Fruit fly (Drosophila melanogaster) whole organism, embryonic: ENCODE results near the gene Gr89a.

Experiments
- ATbp ChIP-seq: fragments of 200-800 bp; sonication (Bioruptor generic); optimal IDR thresholded peaks from 2 replicates; lab custom pipeline; 2017; ENCODE audit warnings: missing biosample characterization, mild to moderate bottlenecking, missing genetic modification characterization, missing genetic modification reagents
- Awh ChIP-seq: fragments of 200-800 bp; sonication (Bioruptor generic); IDR thresholded peaks from 2 replicates; pipeline ENCODE4, ENCODE4 v1.3.6; 2022; ENCODE audit warnings: missing biosample characterization, missing genetic modification characterization
- B-H1 ChIP-seq: fragments of 200-800 bp; sonication (Bioruptor generic); IDR thresholded peaks from 3 replicates; pipeline ENCODE4 v1.3.6; 2022; ENCODE audit warnings: missing biosample characterization, missing genetic modification characterization
- CG10565 ChIP-seq: fragments of 200-800 bp; sonication (Bioruptor generic); optimal IDR thresholded peaks from 3 replicates; lab custom pipeline; 2016; ENCODE audit warnings: missing biosample characterization, mild to moderate bottlenecking, missing genetic modification characterization
- CG11695 ChIP-seq: fragments of 200-800 bp; sonication (Bioruptor generic); IDR thresholded peaks from 3 replicates; pipeline ENCODE4 v1.3.6; 2022; ENCODE audit warnings: missing biosample characterization, missing genetic modification characterization
- CG12659 ChIP-seq: fragments of 200-800 bp; sonication (Bioruptor generic); optimal IDR thresholded peaks from 3 replicates; lab custom pipeline; 2017; ENCODE audit warnings: mild to moderate bottlenecking, missing biosample characterization, missing genetic modification reagents, missing genetic modification characterization
- CG17385 ChIP-seq: fragments of 200-800 bp; sonication (Bioruptor generic); optimal IDR thresholded peaks from 3 replicates; lab custom pipeline; 2018; ENCODE audit warnings: missing biosample characterization, mild to moderate bottlenecking, missing genetic modification characterization
- CG17829 ChIP-seq: fragments of 200-800 bp; optimal IDR thresholded peaks from 2 replicates; lab custom pipeline; 2019; ENCODE audit warnings: missing biosample characterization, mild to moderate bottlenecking, missing genetic modification characterization, moderate library complexity
- CG18476 ChIP-seq: fragments of 200-800 bp; sonication (Bioruptor generic); optimal IDR thresholded peaks from 2 replicates; lab custom pipeline; 2016; ENCODE audit warnings: missing biosample characterization, mild to moderate bottlenecking, missing genetic modification characterization
- CG2712 ChIP-seq: fragments of 200-800 bp; optimal IDR thresholded peaks from 3 replicates; lab custom pipeline; 2019; ENCODE audit warnings: missing biosample characterization, mild to moderate bottlenecking, missing genetic modification characterization, moderate library complexity
- CG31224 ChIP-seq: fragments of 200-800 bp; sonication (Bioruptor generic); IDR thresholded peaks from 2 replicates; pipeline ENCODE4 v1.3.6; 2022; ENCODE audit warnings: missing biosample characterization, missing genetic modification characterization
- CG31388 ChIP-seq: fragments of 200-800 bp; sonication (Bioruptor generic); optimal IDR thresholded peaks from 2 replicates; lab custom pipeline; 2016; ENCODE audit warnings: missing biosample characterization, missing genetic modification characterization
- CG3726 ChIP-seq: fragments of 200-800 bp; sonication (Bioruptor generic); IDR thresholded peaks from 3 replicates; pipeline ENCODE4, ENCODE4 v1.3.6; 2022; ENCODE audit warnings: missing biosample characterization, missing genetic modification characterization
- CG7987 ChIP-seq: fragments of 200-800 bp; sonication (Bioruptor generic); optimal IDR thresholded peaks from 2 replicates; lab custom pipeline; 2018; ENCODE audit warnings: missing biosample characterization, mild to moderate bottlenecking, missing genetic modification characterization, moderate library complexity
- CG8281 ChIP-seq: fragments of 200-800 bp; sonication (Bioruptor generic); optimal IDR thresholded peaks from 2 replicates; lab custom pipeline; 2018; ENCODE audit warnings: missing biosample characterization, mild to moderate bottlenecking, missing genetic modification characterization, moderate library complexity
- CG8388 ChIP-seq: fragments of 200-800 bp; sonication (Bioruptor generic); optimal IDR thresholded peaks from 2 replicates; lab custom pipeline; 2019; ENCODE audit warnings: missing biosample characterization, mild to moderate bottlenecking, missing genetic modification characterization, moderate library complexity
- Chrac-16 ChIP-seq: fragments of 200-800 bp; sonication (Bioruptor generic); optimal IDR thresholded peaks from 3 replicates; lab custom pipeline; 2016; ENCODE audit warnings: missing biosample characterization, missing genetic modification characterization
- CoRest ChIP-seq: fragments of 200-800 bp; sonication (Bioruptor generic); optimal IDR thresholded peaks from 3 replicates; lab custom pipeline; 2018; ENCODE audit warnings: missing biosample characterization, mild to moderate bottlenecking, missing genetic modification characterization, moderate library complexity
- Dip2 ChIP-seq: fragments of 200-800 bp; sonication (Bioruptor generic); IDR thresholded peaks from 2 replicates; pipeline ENCODE4 v1.3.6; 2022; ENCODE audit warnings: missing biosample characterization, missing genetic modification characterization
- Dll ChIP-seq: fragments of 200-800 bp; sonication (Bioruptor generic); IDR thresholded peaks from 4 replicates; pipeline ENCODE4 v1.3.6; 2022; ENCODE audit warnings: missing biosample characterization, missing genetic modification characterization; ENCODE audit not compliant: partially characterized antibody
- Gug ChIP-seq: fragments of 200-800 bp; sonication (Bioruptor generic); IDR thresholded peaks from 4 replicates; pipeline ENCODE4 v1.3.6; 2022; ENCODE audit warnings: missing biosample characterization, missing genetic modification characterization
- Lhr ChIP-seq: fragments of 200-800 bp; sonication (Bioruptor generic); optimal IDR thresholded peaks from 3 replicates; lab custom pipeline; 2017; ENCODE audit warnings: mild to moderate bottlenecking, missing biosample characterization, missing genetic modification reagents, missing genetic modification characterization
- MESR4 ChIP-seq: fragments of 200-800 bp; sonication (Bioruptor generic); optimal IDR thresholded peaks from 2 replicates; lab custom pipeline; 2018; ENCODE audit warnings: missing biosample characterization, mild to moderate bottlenecking, missing genetic modification characterization, moderate library complexity
- MTF-1 ChIP-seq: fragments of 200-800 bp; sonication (Bioruptor generic); optimal IDR thresholded peaks from 2 replicates; lab custom pipeline; 2018; ENCODE audit warnings: missing biosample characterization, mild to moderate bottlenecking, missing genetic modification characterization, borderline replicate concordance
- NK7.1 ChIP-seq: fragments of 200-800 bp; sonication (Bioruptor generic); optimal IDR thresholded peaks from 3 replicates; lab custom pipeline; 2016; ENCODE audit warnings: missing biosample characterization, missing genetic modification characterization
- Optix ChIP-seq: fragments of 200-800 bp; sonication (Bioruptor generic); IDR thresholded peaks from 3 replicates; pipeline ENCODE4 v1.3.6; 2022; ENCODE audit warnings: missing biosample characterization, missing genetic modification characterization
- Stat92E ChIP-seq, 3 experiments: fragments of >200 bp in 2 of 3; fragments of 200-800 bp in 1 of 3; sonication (Bioruptor generic) in 1 of 3; optimal IDR thresholded peaks; 2 replicates each; lab custom pipeline; 2017 to 2019; ENCODE audit warnings: missing biosample characterization in 3 of 3, missing genetic modification characterization in 3 of 3, mild to moderate bottlenecking in 1 of 3, moderate library complexity in 1 of 3
- Xrp1 ChIP-seq: fragments of 200-800 bp; sonication (Bioruptor generic); IDR thresholded peaks from 2 replicates; pipeline ENCODE4 v1.3.6; 2022; ENCODE audit warnings: missing biosample characterization, missing genetic modification characterization
- al ChIP-seq: fragments of 200-800 bp; sonication (Bioruptor generic); IDR thresholded peaks from 2 replicates; pipeline ENCODE4 v1.3.6; 2022; ENCODE audit warnings: missing biosample characterization, missing genetic modification characterization
- chinmo ChIP-seq: fragments of 200-800 bp; sonication (Bioruptor generic); IDR thresholded peaks from 4 replicates; pipeline ENCODE4 v1.3.6; 2022; ENCODE audit warnings: missing biosample characterization, missing genetic modification characterization; ENCODE audit not compliant: partially characterized antibody
- crc ChIP-seq: fragments of 200-800 bp; sonication (Bioruptor generic); optimal IDR thresholded peaks from 2 replicates; lab custom pipeline; 2016; ENCODE audit warnings: missing biosample characterization, missing genetic modification characterization
- esg ChIP-seq: fragments of 200-800 bp; sonication (Bioruptor generic); conservative IDR thresholded peaks from 2 replicates; pipeline ENCODE4 v1.3.6; 2022; ENCODE audit warnings: missing biosample characterization, missing genetic modification characterization
- eve ChIP-seq, 2 experiments: fragments of >200 bp; optimal IDR thresholded peaks; 2 replicates each; lab custom pipeline; 2017; ENCODE audit warnings: missing biosample characterization in 2 of 2, missing genetic modification characterization in 2 of 2
- ewg ChIP-seq: fragments of 200-800 bp; sonication (Bioruptor generic); optimal IDR thresholded peaks from 3 replicates; lab custom pipeline; 2017; ENCODE audit warnings: mild to moderate bottlenecking, missing biosample characterization, missing genetic modification reagents, missing genetic modification characterization
- gsb-n ChIP-seq: fragments of 200-800 bp; sonication (Bioruptor generic); optimal IDR thresholded peaks from 3 replicates; lab custom pipeline; 2018; ENCODE audit warnings: missing biosample characterization, mild to moderate bottlenecking, missing genetic modification characterization
- ind ChIP-seq: fragments of 200-800 bp; sonication (Bioruptor generic); optimal IDR thresholded peaks from 3 replicates; lab custom pipeline; 2016; ENCODE audit warnings: missing biosample characterization, missing genetic modification characterization
- knrl ChIP-seq: fragments of 200-800 bp; sonication (Bioruptor generic); IDR thresholded peaks from 3 replicates; pipeline ENCODE4 v1.3.6; 2022; ENCODE audit warnings: missing biosample characterization, missing genetic modification characterization; ENCODE audit not compliant: partially characterized antibody
- nau ChIP-seq: fragments of 200-800 bp; sonication (Bioruptor generic); optimal IDR thresholded peaks from 3 replicates; lab custom pipeline; 2017; ENCODE audit warnings: missing biosample characterization, mild to moderate bottlenecking, missing genetic modification characterization, missing genetic modification reagents
- nmo ChIP-seq: fragments of 200-800 bp; sonication (Bioruptor generic); optimal IDR thresholded peaks from 2 replicates; lab custom pipeline; 2018; ENCODE audit warnings: missing biosample characterization, mild to moderate bottlenecking, missing genetic modification characterization, moderate library complexity
- nom ChIP-seq: fragments of 200-800 bp; sonication (Bioruptor generic); optimal IDR thresholded peaks from 2 replicates; lab custom pipeline; 2017; ENCODE audit warnings: missing biosample characterization, missing genetic modification characterization, mild to moderate bottlenecking, moderate library complexity, missing genetic modification reagents
- psq ChIP-seq: fragments of 200-800 bp; sonication (Bioruptor generic); optimal IDR thresholded peaks from 2 replicates; lab custom pipeline; 2017; ENCODE audit warnings: missing biosample characterization, missing genetic modification characterization
- ro ChIP-seq: fragments of 200-800 bp; sonication (Bioruptor generic); IDR thresholded peaks from 2 replicates; pipeline ENCODE4 v1.3.6; 2022; ENCODE audit warnings: missing biosample characterization, missing genetic modification characterization
- salm ChIP-seq: fragments of 200-800 bp; sonication (Bioruptor generic); optimal IDR thresholded peaks from 2 replicates; lab custom pipeline; 2018; ENCODE audit warnings: missing biosample characterization, mild to moderate bottlenecking, missing genetic modification characterization
- scrt ChIP-seq: fragments of 200-800 bp; sonication (Bioruptor generic); optimal IDR thresholded peaks from 2 replicates; lab custom pipeline; 2018; ENCODE audit warnings: missing biosample characterization, mild to moderate bottlenecking, missing genetic modification characterization, moderate library complexity
- sna ChIP-seq: fragments of 200-800 bp; sonication (Bioruptor generic); IDR thresholded peaks from 2 replicates; pipeline ENCODE4 v1.3.6; 2022; ENCODE audit warnings: missing biosample characterization, missing genetic modification characterization; ENCODE audit not compliant: partially characterized antibody
- trem ChIP-seq: fragments of 200-800 bp; optimal IDR thresholded peaks from 3 replicates; lab custom pipeline; 2019; ENCODE audit warnings: missing biosample characterization, mild to moderate bottlenecking, missing genetic modification characterization, moderate library complexity
- zen2 ChIP-seq: fragments of 200-800 bp; sonication (Bioruptor generic); IDR thresholded peaks from 3 replicates; pipeline ENCODE4 v1.3.6; 2022; ENCODE audit warnings: missing biosample characterization, missing genetic modification characterization; ENCODE audit not compliant: partially characterized antibody
- zf30C ChIP-seq: fragments of 200-800 bp; sonication (Bioruptor generic); optimal IDR thresholded peaks from 3 replicates; lab custom pipeline; 2018; ENCODE audit warnings: missing biosample characterization, mild to moderate bottlenecking, missing genetic modification characterization
- zfh2 ChIP-seq: fragments of 200-800 bp; sonication (Bioruptor generic); optimal IDR thresholded peaks from 2 replicates; lab custom pipeline; 2016; ENCODE audit warnings: missing biosample characterization, missing genetic modification characterization

Gr89a gene

DNA sequence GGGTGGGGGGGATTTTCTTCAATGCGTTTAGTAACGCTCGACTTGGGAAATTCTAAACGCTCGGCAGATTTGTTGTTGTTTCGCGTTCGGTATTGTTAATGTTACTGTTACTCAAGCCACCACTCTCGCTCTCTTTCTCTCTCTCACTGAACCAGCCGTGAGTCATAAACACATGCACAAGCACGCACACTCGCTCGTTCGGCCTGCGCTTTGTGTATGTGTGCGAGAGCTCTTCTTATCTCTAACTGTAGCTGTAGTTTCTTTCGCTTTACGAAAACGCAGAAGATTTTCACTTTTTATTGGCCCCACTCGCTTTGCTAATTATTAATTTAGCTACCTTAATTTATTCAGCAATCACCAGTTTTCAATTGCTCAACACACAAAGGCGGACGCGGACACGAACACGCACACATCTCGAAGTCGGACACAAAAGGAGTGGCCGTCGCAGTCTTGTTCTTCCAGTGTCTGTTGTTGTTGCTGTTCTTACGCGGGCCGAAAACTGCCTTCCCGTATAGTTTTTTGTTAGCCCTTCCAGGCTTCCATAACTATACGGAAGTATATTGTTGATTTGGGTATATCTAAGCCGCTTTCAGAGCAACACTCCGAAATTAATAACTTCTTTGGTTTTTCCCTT, 45.7 kb downstream of the Gr89a start (continued):
- TF ChIP-seq sna (GFP tag; lab: Robert Waterston, UW) = no peak
- TF ChIP-seq MESR4 = no peak
- TF ChIP-seq Chrac-16 (GFP tag; lab: Kevin White, UChicago) = no peak
- no peak for TF ChIP-seq CG8388
- TF ChIP-seq CG7987 (GFP tag; lab: Kevin White, UChicago) = no peak
- TF ChIP-seq al = no peak
- no peak for TF ChIP-seq B-H1 (GFP tag; lab: Robert Waterston, UW)
- no peak for TF ChIP-seq Awh (GFP tag; lab: Robert Waterston, UW)
- no peak for TF ChIP-seq salm (tag; lab: Kevin White, UChicago)
- TF ChIP-seq CG8281 = no peak
- no peak for TF ChIP-seq crc
- TF ChIP-seq nom = peak; percentile 36
- peak; percentile 10 for TF ChIP-seq gsb-n (tag; lab: Kevin White, UChicago)
- TF ChIP-seq trem = no peak
- no peak for TF ChIP-seq zen2 (GFP tag; lab: Robert Waterston, UW)
- TF ChIP-seq Dll (GFP tag; lab: Robert Waterston, UW) = peak; percentile 34; the same call in 1 of the 4 replicates
- no peak for TF ChIP-seq CG2712 (tag; lab: Kevin White, UChicago)
- TF ChIP-seq CG17385 (GFP tag; lab: Kevin White, UChicago) = peak; percentile 80
- no peak for TF ChIP-seq eve (GFP tag; optimal IDR thresholded peaks at IDR 0.05; lab: Kevin White, UChicago)
- no peak for TF ChIP-seq CG3726 (GFP tag; lab: Robert Waterston, UW)
- TF ChIP-seq nmo (GFP tag; lab: Kevin White, UChicago) = no peak
- TF ChIP-seq esg (GFP tag; lab: Robert Waterston, UW) = no peak
- no peak for TF ChIP-seq CG18476
- peak; percentile 0 for TF ChIP-seq ewg (GFP tag; lab: Kevin White, UChicago)
- no peak for TF ChIP-seq knrl
- no peak for TF ChIP-seq Dip2
- no peak for TF ChIP-seq MTF-1 (GFP tag; lab: Kevin White, UChicago)
- TF ChIP-seq Optix = no peak
- no peak for TF ChIP-seq psq (GFP tag; lab: Kevin White, UChicago)
- TF ChIP-seq NK7.1 = no peak
- no peak for TF ChIP-seq zf30C
- no peak for TF ChIP-seq zfh2 (GFP tag; lab: Kevin White, UChicago)
- TF ChIP-seq CG31224 (GFP tag; lab: Robert Waterston, UW) = no peak
- TF ChIP-seq ATbp (GFP tag; lab: Kevin White, UChicago) = no peak
- no peak for TF ChIP-seq Lhr (GFP tag; lab: Kevin White, UChicago)
- TF ChIP-seq Xrp1 = no peak
- TF ChIP-seq scrt (GFP tag; lab: Kevin White, UChicago) = no peak
- no peak for TF ChIP-seq ro (GFP tag; lab: Robert Waterston, UW)
- no peak for TF ChIP-seq CoRest (tag; lab: Kevin White, UChicago)
- TF ChIP-seq CG10565 (GFP tag; lab: Kevin White, UChicago) = no peak
- no peak for TF ChIP-seq CG17829 (tag; lab: Kevin White, UChicago)
- no peak for TF ChIP-seq ind
- peak; percentile 90; the same call in 3 of the 4 replicates for TF ChIP-seq chinmo (GFP tag; lab: Robert Waterston, UW)
- TF ChIP-seq Gug = no peak
- TF ChIP-seq CG11695 (GFP tag; lab: Robert Waterston, UW) = no peak
- TF ChIP-seq Stat92E (GFP tag; optimal IDR thresholded peaks at IDR 0.05; lab: Kevin White, UChicago) = no peak
- no peak for TF ChIP-seq nau (GFP tag; lab: Kevin White, UChicago)
- TF ChIP-seq CG12659 (GFP tag; lab: Kevin White, UChicago) = no peak
- TF ChIP-seq CG31388 (GFP tag; lab: Kevin White, UChicago) = no peak
